Fruit fly (Drosophila melanogaster) whole organism, adult: ENCODE results near the gene in.
A peak's percentile ranks its signal among the peaks of the same experiment; 100 is the strongest.

Experiments used
- CG12768 ChIP-seq: fragments of 200-800 bp; sonication (Bioruptor generic); optimal IDR thresholded peaks from 2 replicates; lab custom pipeline; 2017; ENCODE audit warnings: missing biosample characterization, missing genetic modification characterization, mild to moderate bottlenecking, moderate library complexity, missing genetic modification reagents
- CG1620 ChIP-seq: fragments of 200-800 bp; sonication (Bioruptor generic); optimal IDR thresholded peaks from 2 replicates; lab custom pipeline; 2016; ENCODE audit warnings: missing biosample characterization, missing genetic modification characterization
- CG33017 ChIP-seq: fragments of 200-800 bp; sonication (Bioruptor generic); optimal IDR thresholded peaks from 2 replicates; lab custom pipeline; 2018; ENCODE audit warnings: missing biosample characterization, mild to moderate bottlenecking, missing genetic modification characterization, moderate library complexity
- CG5204 ChIP-seq: fragments of 200-800 bp; sonication (Bioruptor generic); optimal IDR thresholded peaks from 2 replicates; lab custom pipeline; 2016; ENCODE audit warnings: missing biosample characterization, missing genetic modification characterization
- CG7101 ChIP-seq: fragments of 200-800 bp; sonication (Bioruptor generic); optimal IDR thresholded peaks from 2 replicates; lab custom pipeline; 2018; ENCODE audit warnings: missing biosample characterization, mild to moderate bottlenecking, missing genetic modification characterization, moderate library complexity
- Crg-1 ChIP-seq: fragments of 200-800 bp; sonication (Bioruptor generic); optimal IDR thresholded peaks from 2 replicates; lab custom pipeline; 2016; ENCODE audit warnings: missing biosample characterization, missing genetic modification characterization
- cnc ChIP-seq, 2 experiments: fragments of >200 bp; optimal IDR thresholded peaks; 2 replicates each; lab custom pipeline; 2017
- pad ChIP-seq: fragments of 200-800 bp; sonication (Bioruptor generic); optimal IDR thresholded peaks from 3 replicates; lab custom pipeline; 2017; ENCODE audit warnings: missing biosample characterization, missing genetic modification characterization, mild to moderate bottlenecking, moderate library complexity, missing genetic modification reagents
- tj ChIP-seq: fragments of 200-800 bp; sonication (Bioruptor generic); optimal IDR thresholded peaks from 3 replicates; lab custom pipeline; 2017; ENCODE audit warnings: missing biosample characterization, mild to moderate bottlenecking, missing genetic modification characterization, moderate library complexity

DNA sequence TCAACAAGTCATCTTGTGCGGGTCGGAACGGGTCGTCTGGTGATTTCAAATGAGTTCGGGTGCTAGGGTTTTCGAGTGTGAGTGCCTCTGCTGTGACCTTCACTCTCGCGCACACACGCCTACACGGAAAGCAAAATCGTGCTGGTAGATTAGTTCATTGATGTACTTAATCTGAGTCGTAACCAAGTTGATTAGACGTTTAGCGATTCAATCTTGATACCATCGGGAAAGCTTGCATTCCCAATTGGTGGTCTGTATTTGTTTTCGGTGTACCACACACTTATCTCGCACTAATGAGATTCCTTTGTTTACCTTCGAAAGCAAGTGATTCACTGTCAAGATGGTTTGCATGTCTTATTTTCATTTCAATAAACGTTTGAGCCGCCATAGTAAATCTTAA lies 22.0 kb downstream of the in start:
- no peak for TF ChIP-seq CG12768
- no peak for TF ChIP-seq tj
- peak; percentile 41 for TF ChIP-seq CG33017 (tag; lab: Kevin White, UChicago)
- no peak for TF ChIP-seq Crg-1 (GFP tag; lab: Kevin White, UChicago)
- no peak for TF ChIP-seq CG5204
- TF ChIP-seq cnc (optimal IDR thresholded peaks at IDR 0.05; lab: Kevin White, UChicago), result no peak
- no peak for TF ChIP-seq pad (GFP tag; lab: Kevin White, UChicago)
- no peak for TF ChIP-seq CG1620 (GFP tag; lab: Kevin White, UChicago)
- TF ChIP-seq CG7101 (tag; lab: Kevin White, UChicago), result peak; percentile 41
